Worm (Caenorhabditis elegans): ENCODE measurements around the gene faah-5.

- TF ChIP-seq tbx-37 (GFP tag; conservative IDR thresholded peaks at IDR 0.05), result no peak
- no peak for TF ChIP-seq B0310.2 (tag; optimal IDR thresholded peaks at IDR 0.05)
- TF ChIP-seq ama-1 (optimal IDR thresholded peaks at IDR 0.05), result no peak
- TF ChIP-seq flt-1 (GFP tag; IDR thresholded peaks at IDR 0.05), result no peak
- no peak for TF ChIP-seq ets-7 (tag; optimal IDR thresholded peaks at IDR 0.05)
Observed at ce11 chrIII:11866127-11866526, 25.1 kb downstream of the faah-5 start.
